Fruit fly (Drosophila melanogaster): ENCODE data around the gene Mst87F.

dm6 chr3R:13790820-13791219 is 37.0 kb downstream of the Mst87F start:
- TF ChIP-seq CG8478 (optimal IDR thresholded peaks at IDR 0.05) (no peak), EcR (GFP tag; optimal IDR thresholded peaks at IDR 0.05) (peak; percentile 50 to 56), Dll (optimal IDR thresholded peaks at IDR 0.05) (no peak), usp (GFP tag; optimal IDR thresholded peaks at IDR 0.05) (no peak), pan (optimal IDR thresholded peaks at IDR 0.05) (no peak)

Measured in whole organism.